Worm (Caenorhabditis elegans) whole organism, young adult: ENCODE data around the gene C54E10.11.
"Not testable (repeated sequence)": the region's sequence is repeated elsewhere in the genome, so short reads cannot be mapped to it uniquely, and the experiment has no call there.

Source experiments
- F22D6.2 ChIP-seq: sonication (generic microtip); optimal IDR thresholded peaks from 2 replicates; lab custom pipeline; 2016; ENCODE audit warnings: mild to moderate bottlenecking, missing genetic modification characterization, missing compliant biosample characterization
- F33H1.4 ChIP-seq: fragments of 200-800 bp; sonication (Bioruptor generic); IDR thresholded peaks from 2 replicates; pipeline ENCODE4 v1.3.6; 2022; ENCODE audit warnings: missing genetic modification reagents, missing genetic modification characterization, missing compliant biosample characterization
- cebp-2 ChIP-seq: fragments of 200-800 bp; sonication (Bioruptor generic); IDR thresholded peaks from 2 replicates; pipeline ENCODE4 v1.3.6; 2022; ENCODE audit warnings: missing genetic modification characterization, missing compliant biosample characterization
- zim-3 ChIP-seq: sonication (generic microtip); optimal IDR thresholded peaks from 2 replicates; lab custom pipeline; 2017; ENCODE audit warnings: mild to moderate bottlenecking, missing genetic modification characterization, moderate library complexity, missing compliant biosample characterization

Gene C54E10.11

ce11 chrV:18754328-18754727 is 47.6 kb downstream of the C54E10.11 start, which contains the start of gene clec-254:
Gene clec-254 (minus strand): TSS chrV:18754428.
- not testable (repeated sequence) for TF ChIP-seq zim-3 (tag; lab: Kevin White, UChicago); F33H1.4 (GFP tag; lab: Robert Waterston, UW); cebp-2 (GFP tag; lab: Robert Waterston, UW)

ce11 chrV:18753036-18753435 is 48.9 kb downstream of the C54E10.11 start, which contains the start of gene F11D11.6:
Gene F11D11.6 (minus strand): TSS chrV:18753136.
- no peak for TF ChIP-seq F22D6.2
- TF ChIP-seq, all 124 proteins: peak for 0
